Worm (Caenorhabditis elegans) whole organism, midembryonic: ENCODE results near the gene C02B10.4.
A peak's percentile ranks its signal among the peaks of the same experiment; 100 is the strongest.

Experiments
- T22C8.4 ChIP-seq: fragments of 200-800 bp; sonication (Bioruptor generic); IDR thresholded peaks from 2 replicates; pipeline ENCODE4 v1.3.6; 2022; ENCODE audit warnings: missing genetic modification characterization, missing compliant biosample characterization
- cog-1 ChIP-seq: sonication (generic microtip); optimal IDR thresholded peaks from 2 replicates; lab custom pipeline; 2016; ENCODE audit warnings: missing genetic modification characterization, missing compliant biosample characterization
- flt-1 ChIP-seq: fragments of 200-800 bp; sonication (Bioruptor generic); IDR thresholded peaks from 2 replicates; pipeline ENCODE4 v1.3.6; 2022; ENCODE audit warnings: missing genetic modification characterization, missing compliant biosample characterization
- klf-2 ChIP-seq: fragments of 200-800 bp; sonication (Bioruptor generic); conservative IDR thresholded peaks from 2 replicates; pipeline ENCODE4 v1.3.6; 2022; ENCODE audit warnings: missing genetic modification reagents, missing genetic modification characterization, missing compliant biosample characterization
- med-1 ChIP-seq: sonication (generic microtip); optimal IDR thresholded peaks from 2 replicates; lab custom pipeline; 2017; ENCODE audit warnings: missing genetic modification characterization, mild to moderate bottlenecking, missing compliant biosample characterization, antibody characterized with exemption, missing genetic modification reagents; ENCODE audit not compliant: insufficient read depth
- ref-1 ChIP-seq: fragments of 200-800 bp; sonication (Bioruptor generic); conservative IDR thresholded peaks from 2 replicates; pipeline ENCODE4 v1.3.6; 2022; ENCODE audit warnings: missing genetic modification reagents, missing genetic modification characterization, missing compliant biosample characterization
- tab-1 ChIP-seq: fragments of 200-800 bp; sonication (Bioruptor generic); IDR thresholded peaks from 2 replicates; pipeline ENCODE4 v1.3.6; 2022; ENCODE audit warnings: missing genetic modification characterization, missing compliant biosample characterization
- ztf-23 ChIP-seq: fragments of 200-800 bp; sonication (Bioruptor generic); IDR thresholded peaks from 2 replicates; pipeline ENCODE4 v1.3.6; 2022; ENCODE audit warnings: missing genetic modification reagents, missing genetic modification characterization, missing compliant biosample characterization
- ztf-29 ChIP-seq: fragments of 200-800 bp; sonication (Bioruptor generic); IDR thresholded peaks from 2 replicates; pipeline ENCODE4 v1.3.6; 2022; ENCODE audit warnings: missing genetic modification reagents, missing genetic modification characterization, missing compliant biosample characterization

Gene C02B10.4

DNA sequence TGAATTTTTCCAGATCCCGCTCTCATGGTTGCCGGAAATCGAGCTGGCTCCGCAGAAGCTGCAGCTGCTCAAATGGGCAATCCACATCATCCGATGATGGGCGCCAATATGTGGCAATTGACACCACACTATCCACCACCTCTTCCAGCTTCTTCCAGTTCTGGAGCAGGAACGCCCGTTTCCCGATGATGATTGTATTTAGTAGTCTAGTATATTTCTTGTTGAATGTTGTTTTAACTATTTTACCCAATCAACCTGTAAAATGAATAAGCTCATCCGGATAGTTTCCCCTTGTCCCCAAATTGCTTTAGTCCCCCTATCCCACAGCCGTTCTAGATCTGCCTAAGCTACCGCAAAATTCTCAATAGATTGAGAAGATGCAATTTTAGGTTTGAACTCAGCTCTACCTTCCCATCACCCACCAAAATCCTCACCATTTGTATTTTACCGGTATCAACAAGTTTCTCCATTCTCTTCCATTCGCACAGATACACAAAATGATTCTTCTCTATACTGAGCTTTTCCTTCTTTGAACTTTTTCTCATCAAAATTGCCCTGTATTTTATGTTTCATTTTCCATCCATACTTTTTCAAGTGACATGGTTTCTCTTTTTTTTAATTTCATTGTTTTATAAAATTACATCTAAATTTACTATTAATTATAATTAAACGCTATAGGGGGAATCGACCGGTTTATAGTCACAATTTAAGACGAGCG lies 5.0 kb upstream of the C02B10.4 start:
- TF ChIP-seq ztf-29 (GFP tag; lab: Robert Waterston, UW) (no peak), ref-1 (GFP tag; lab: Robert Waterston, UW) (no peak), cog-1 (tag; lab: Kevin White, UChicago) (no peak), T22C8.4 (GFP tag; lab: Robert Waterston, UW) (no peak), tab-1 (no peak), med-1 (no peak), klf-2 (GFP tag; lab: Robert Waterston, UW) (no peak), ztf-23 (GFP tag; lab: Robert Waterston, UW) (no peak), flt-1 (GFP tag; lab: Robert Waterston, UW) (no peak)

DNA sequence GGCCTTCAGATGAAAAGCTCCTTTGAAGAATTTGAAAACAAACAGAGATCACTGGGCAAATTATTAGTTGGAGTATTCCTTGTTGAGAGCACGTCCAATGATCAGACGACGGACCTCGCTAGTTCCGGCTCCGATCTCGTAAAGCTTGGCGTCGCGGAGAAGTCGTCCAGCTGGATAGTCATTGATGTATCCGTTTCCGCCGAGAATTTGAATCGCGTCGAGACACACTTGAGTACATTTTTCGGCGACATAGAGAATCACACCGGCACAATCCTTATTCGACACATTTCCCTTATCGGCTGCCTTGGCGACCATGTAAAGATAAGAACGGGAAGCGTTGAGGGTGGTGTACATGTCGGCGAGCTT lies 4.4 kb upstream of the C02B10.4 start:
- TF ChIP-seq flt-1 (GFP tag; lab: Robert Waterston, UW) (0 out of 2 replicates have a peak, but pooled peaks have one; percentile 4), tab-1 (no peak)

DNA sequence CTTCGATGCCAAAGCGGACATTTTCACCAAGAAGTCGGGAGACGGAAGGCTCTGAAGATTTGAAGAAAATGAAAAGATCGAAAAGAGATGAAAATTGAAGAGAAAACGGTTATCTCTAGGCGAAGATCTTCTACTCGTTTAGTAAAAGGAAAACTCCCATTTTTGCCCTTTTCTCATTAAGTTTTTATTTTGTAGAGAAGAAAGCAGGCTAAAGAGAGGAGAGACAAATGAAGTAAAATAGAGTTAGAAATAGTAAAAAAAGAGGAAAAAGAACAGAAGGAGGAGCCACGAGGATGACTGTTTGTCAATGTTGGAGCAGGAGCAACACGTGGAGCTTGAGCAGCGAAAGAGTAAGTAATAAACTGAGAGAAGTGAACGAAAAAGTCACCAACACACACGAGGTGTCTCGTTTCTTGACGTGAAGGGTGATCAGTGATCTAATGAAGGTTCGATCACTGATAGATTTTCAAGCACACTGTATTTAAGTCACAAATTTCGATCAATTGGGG lies 2.5 kb upstream of the C02B10.4 start, which contains the start of gene ivd-1:
Gene ivd-1 (minus strand): TSS at position 51 of the 509 bp plus-strand sequence.
- no peak for TF ChIP-seq med-1
- no peak for TF ChIP-seq ztf-29 (GFP tag; lab: Robert Waterston, UW)
- TF ChIP-seq flt-1 (GFP tag; lab: Robert Waterston, UW) = no peak

- TF ChIP-seq flt-1 (GFP tag; lab: Robert Waterston, UW) = no peak
- no peak for TF ChIP-seq T22C8.4 (GFP tag; lab: Robert Waterston, UW)
- TF ChIP-seq ztf-29 (GFP tag; lab: Robert Waterston, UW) = no peak
- no peak for TF ChIP-seq klf-2 (GFP tag; lab: Robert Waterston, UW)
- no peak for TF ChIP-seq ref-1 (GFP tag; lab: Robert Waterston, UW)
- TF ChIP-seq cog-1 (tag; lab: Kevin White, UChicago) = no peak
- TF ChIP-seq med-1 = no peak
- no peak for TF ChIP-seq ztf-23 (GFP tag; lab: Robert Waterston, UW)
- no peak for TF ChIP-seq tab-1
Observed at ce11 chrIV:5093462-5093861, 2.1 kb downstream of the C02B10.4 start.

DNA sequence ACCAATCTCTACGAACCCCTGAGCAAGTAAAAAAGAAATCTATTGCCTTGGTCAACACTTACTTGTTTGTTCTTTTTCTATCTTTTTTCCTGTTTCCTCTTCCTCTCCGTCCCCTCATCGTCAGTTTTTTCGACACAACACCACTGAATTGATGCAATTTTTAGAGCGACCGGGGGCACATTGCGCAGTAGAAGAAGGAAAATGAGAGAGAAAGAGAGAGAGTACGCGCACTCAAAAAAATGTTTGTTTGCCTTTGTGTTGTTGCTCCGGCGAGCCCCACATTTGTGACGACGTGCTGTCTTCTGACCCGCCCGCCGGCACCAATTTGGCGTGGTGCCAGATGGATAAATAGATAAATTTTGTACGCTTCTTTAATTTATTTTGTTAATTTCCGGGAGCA lies 8.8 kb downstream of the C02B10.4 start:
- TF ChIP-seq T22C8.4 (GFP tag; lab: Robert Waterston, UW) (no peak), ref-1 (GFP tag; lab: Robert Waterston, UW) (no peak), ztf-23 (GFP tag; lab: Robert Waterston, UW) (peak; percentile 52; the same call in 1 of the 2 replicates), med-1 (no peak), ztf-29 (GFP tag; lab: Robert Waterston, UW) (no peak), flt-1 (GFP tag; lab: Robert Waterston, UW) (no peak)

DNA sequence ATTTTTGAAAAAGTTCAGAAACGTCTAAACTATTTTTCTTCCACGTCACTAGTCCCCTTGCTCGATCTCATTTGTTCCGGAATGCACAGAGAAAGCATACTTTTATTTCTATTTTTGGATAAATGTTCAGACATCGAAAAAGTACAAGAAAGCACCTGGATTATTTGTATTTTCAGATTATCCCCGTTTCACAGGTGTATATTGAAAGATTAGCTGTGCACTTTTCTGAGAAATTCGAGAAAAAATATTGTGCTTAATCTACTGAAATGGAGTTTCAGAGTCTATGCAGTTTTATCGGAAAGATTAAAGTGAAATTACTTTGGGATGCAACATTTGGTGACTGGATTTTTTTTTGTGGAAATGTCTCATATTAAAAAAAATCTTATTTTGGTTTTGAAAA lies 10.6 kb downstream of the C02B10.4 start:
- TF ChIP-seq cog-1 (tag; lab: Kevin White, UChicago) (no peak), ztf-23 (GFP tag; lab: Robert Waterston, UW) (no peak), T22C8.4 (GFP tag; lab: Robert Waterston, UW) (no peak), ztf-29 (GFP tag; lab: Robert Waterston, UW) (no peak), klf-2 (GFP tag; lab: Robert Waterston, UW) (no peak), ref-1 (GFP tag; lab: Robert Waterston, UW) (no peak), flt-1 (GFP tag; lab: Robert Waterston, UW) (no peak), tab-1 (no peak), med-1 (no peak)

DNA sequence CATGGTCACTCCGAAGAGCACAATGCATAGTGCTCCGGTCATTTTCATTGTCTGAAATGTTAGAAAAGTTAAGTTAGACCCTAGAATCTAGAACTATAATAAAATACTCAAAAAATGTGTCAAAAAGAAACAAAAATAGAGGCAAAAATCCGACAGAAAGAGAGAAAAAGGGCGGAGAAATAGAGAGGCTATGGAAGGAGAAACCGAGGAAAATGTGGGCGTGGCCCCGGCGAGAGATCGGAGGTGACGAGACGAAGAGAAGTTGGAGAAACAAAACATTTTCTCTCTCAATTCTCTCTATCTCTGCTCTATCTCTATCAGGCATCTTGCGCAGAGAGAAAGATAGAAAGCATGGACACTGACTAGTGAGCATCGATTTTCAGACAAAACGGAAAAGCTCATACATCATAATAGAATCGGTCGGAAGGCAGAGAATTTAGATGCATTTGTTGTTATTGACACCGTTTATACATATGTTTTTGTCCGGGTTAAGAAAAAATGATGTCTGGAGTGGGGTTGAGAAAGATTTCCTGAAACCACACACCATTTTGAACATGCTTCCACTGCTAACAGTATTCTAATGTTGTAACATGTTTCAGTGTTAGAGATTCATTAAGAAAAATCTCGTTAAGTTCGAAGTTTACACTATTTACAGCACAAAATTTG lies 12.0 kb downstream of the C02B10.4 start, which contains the start of gene C02B10.3:
Gene C02B10.3 (minus strand): TSS at position 51 of the 666 bp plus-strand sequence.
- no peak for TF ChIP-seq klf-2 (GFP tag; lab: Robert Waterston, UW)
- TF ChIP-seq tab-1 = no peak
- TF ChIP-seq ztf-23 (GFP tag; lab: Robert Waterston, UW) = no peak
- no peak for TF ChIP-seq flt-1 (GFP tag; lab: Robert Waterston, UW)
- no peak for TF ChIP-seq med-1
- no peak for TF ChIP-seq T22C8.4 (GFP tag; lab: Robert Waterston, UW)
- TF ChIP-seq ztf-29 (GFP tag; lab: Robert Waterston, UW) = no peak
- no peak for TF ChIP-seq ref-1 (GFP tag; lab: Robert Waterston, UW)
- TF ChIP-seq cog-1 (tag; lab: Kevin White, UChicago) = no peak

DNA sequence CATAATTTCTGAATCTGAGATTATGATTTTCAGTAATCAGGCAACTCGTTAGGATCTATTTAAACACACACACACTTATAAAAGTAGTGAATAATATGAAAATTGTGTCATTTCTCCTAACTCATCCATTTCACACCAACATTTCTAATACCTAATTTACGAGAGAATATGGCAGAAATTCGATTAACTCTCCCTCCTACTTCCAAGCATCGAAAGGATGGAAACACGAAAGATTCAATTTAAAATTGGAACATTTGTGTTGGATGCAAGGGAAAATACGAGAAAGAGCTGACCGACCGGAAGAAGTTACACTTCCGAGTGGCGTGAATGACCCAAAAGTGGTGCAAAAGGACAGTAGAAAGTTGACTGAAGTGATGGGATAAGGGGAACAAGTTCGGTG lies 17.6 kb downstream of the C02B10.4 start:
- TF ChIP-seq klf-2 (GFP tag; lab: Robert Waterston, UW) (no peak), ztf-23 (GFP tag; lab: Robert Waterston, UW) (no peak), ref-1 (GFP tag; lab: Robert Waterston, UW) (no peak), T22C8.4 (GFP tag; lab: Robert Waterston, UW) (no peak), flt-1 (GFP tag; lab: Robert Waterston, UW) (no peak), tab-1 (no peak), med-1 (no peak), ztf-29 (GFP tag; lab: Robert Waterston, UW) (no peak), cog-1 (tag; lab: Kevin White, UChicago) (no peak)

ce11 chrIV:5109943-5110342 lies 18.6 kb downstream of the C02B10.4 start:
- TF ChIP-seq ztf-29 (GFP tag; lab: Robert Waterston, UW) = no peak
- no peak for TF ChIP-seq flt-1 (GFP tag; lab: Robert Waterston, UW)
- no peak for TF ChIP-seq ztf-23 (GFP tag; lab: Robert Waterston, UW)
